Fruit fly (Drosophila melanogaster): ENCODE results near the gene CG16781.
A peak's percentile ranks its signal among the peaks of the same experiment; 100 is the strongest.

CG16781 gene

DNA sequence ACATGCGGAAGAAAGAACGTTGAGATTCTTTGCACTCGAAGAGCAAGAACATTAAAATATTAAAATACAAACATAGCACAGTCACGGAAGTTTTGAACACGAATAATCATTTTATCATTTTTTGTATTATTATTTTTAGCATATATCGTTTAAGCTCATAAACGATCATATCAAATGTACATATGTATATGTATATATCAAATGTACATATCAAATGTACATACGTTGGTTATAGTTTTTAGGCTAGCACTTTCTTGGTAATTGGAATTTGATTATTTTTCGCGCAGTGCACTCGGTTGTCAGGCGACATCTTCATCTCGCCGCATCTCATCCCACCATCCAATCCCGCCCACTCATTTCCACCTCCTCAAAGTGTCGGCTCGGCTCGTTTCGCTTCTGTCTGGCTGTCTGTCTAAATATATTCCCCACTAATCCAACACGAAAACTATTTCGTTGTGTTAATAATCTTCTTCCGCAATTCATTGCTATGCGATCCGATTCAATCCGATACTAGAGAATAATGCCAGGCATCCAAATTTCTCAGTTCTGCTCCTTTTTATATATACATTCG, 8.3 kb downstream of the CG16781 start (continued):
- TF ChIP-seq CG2678 (tag; optimal IDR thresholded peaks at IDR 0.05) = peak; percentile 74
- no peak for TF ChIP-seq luna (GFP tag; optimal IDR thresholded peaks at IDR 0.05)
- peak; percentile 49 for TF ChIP-seq CG17328 (GFP tag; IDR thresholded peaks at IDR 0.05)
- peak in 1 of 2 experiments; percentile 68 for TF ChIP-seq Hr51 (GFP tag; optimal IDR thresholded peaks at IDR 0.05)
- TF ChIP-seq Sry-δ (GFP tag; optimal IDR thresholded peaks at IDR 0.05) = no peak
- TF ChIP-seq Fer2 (tag; optimal IDR thresholded peaks at IDR 0.05) = no peak
- TF ChIP-seq wor (GFP tag; IDR thresholded peaks at IDR 0.05) = peak; percentile 40; the same call in 1 of the 2 replicates
- TF ChIP-seq Vsx1 (GFP tag; optimal IDR thresholded peaks at IDR 0.05) = no peak
- TF ChIP-seq Dp (GFP tag; optimal IDR thresholded peaks at IDR 0.05) = no peak
- TF ChIP-seq jumu (GFP tag; optimal IDR thresholded peaks at IDR 0.05) = no peak
- no peak for TF ChIP-seq CG2202 (tag; optimal IDR thresholded peaks at IDR 0.05)
- TF ChIP-seq Meics (GFP tag; optimal IDR thresholded peaks at IDR 0.05) = peak; percentile 54
- peak; percentile 29 for TF ChIP-seq gcm (GFP tag; optimal IDR thresholded peaks at IDR 0.05)
- no peak for TF ChIP-seq NC2β (GFP tag; optimal IDR thresholded peaks at IDR 0.05)
- TF ChIP-seq CG10959 (GFP tag; IDR thresholded peaks at IDR 0.05) = no peak
- TF ChIP-seq dpn (GFP tag; optimal IDR thresholded peaks at IDR 0.05) = peak in 1 of 2 experiments; percentile 20
- TF ChIP-seq CG17385 (GFP tag; optimal IDR thresholded peaks at IDR 0.05) = peak; percentile 27
- no peak for TF ChIP-seq CG1647 (GFP tag; optimal IDR thresholded peaks at IDR 0.05)
- no peak for TF ChIP-seq pzg (GFP tag; optimal IDR thresholded peaks at IDR 0.05)
- TF ChIP-seq CG1233 (GFP tag; optimal IDR thresholded peaks at IDR 0.05) = no peak
- peak; percentile 64 for TF ChIP-seq Oli (tag; optimal IDR thresholded peaks at IDR 0.05)
- TF ChIP-seq Bteb2 (GFP tag; optimal IDR thresholded peaks at IDR 0.05) = no peak
- no peak for TF ChIP-seq Chrac-16 (GFP tag; optimal IDR thresholded peaks at IDR 0.05)
- TF ChIP-seq az2 (GFP tag; optimal IDR thresholded peaks at IDR 0.05) = no peak
- peak; percentile 55; the same call in 2 of the 3 replicates for TF ChIP-seq croc (GFP tag; conservative IDR thresholded peaks at IDR 0.05)
- no peak for TF ChIP-seq CG3407 (GFP tag; optimal IDR thresholded peaks at IDR 0.05)
- TF ChIP-seq Mrtf (GFP tag; IDR thresholded peaks at IDR 0.05) = 0 out of 3 replicates have a peak, but pooled peaks have one; percentile 25
- peak; percentile 65 for TF ChIP-seq Ssrp (tag; optimal IDR thresholded peaks at IDR 0.05)
- TF ChIP-seq salm (tag; optimal IDR thresholded peaks at IDR 0.05) = peak; percentile 0
- no peak for TF ChIP-seq Awh (GFP tag; IDR thresholded peaks at IDR 0.05)
- TF ChIP-seq CG18262 (tag; optimal IDR thresholded peaks at IDR 0.05) = peak; percentile 67
- TF ChIP-seq Stat92E (GFP tag; optimal IDR thresholded peaks at IDR 0.05) = no peak
- TF ChIP-seq jing (GFP tag; optimal IDR thresholded peaks at IDR 0.05) = no peak
- TF ChIP-seq CG8089 (GFP tag; optimal IDR thresholded peaks at IDR 0.05) = no peak
- TF ChIP-seq CG10565 (GFP tag; optimal IDR thresholded peaks at IDR 0.05) = no peak
- TF ChIP-seq Ptx1 (GFP tag; IDR thresholded peaks at IDR 0.05) = peak; percentile 56
- TF ChIP-seq ken (GFP tag; IDR thresholded peaks at IDR 0.05) = no peak
- no peak for TF ChIP-seq fd102C (GFP tag; optimal IDR thresholded peaks at IDR 0.05)
- TF ChIP-seq Nf-YA (GFP tag; IDR thresholded peaks at IDR 0.05) = no peak
- TF ChIP-seq sima (GFP tag; optimal IDR thresholded peaks at IDR 0.05) = no peak
- no peak for TF ChIP-seq ci (GFP tag; IDR thresholded peaks at IDR 0.05)
- peak; percentile 3 for TF ChIP-seq CG11723 (GFP tag; optimal IDR thresholded peaks at IDR 0.05)
- no peak for TF ChIP-seq en (GFP tag; optimal IDR thresholded peaks at IDR 0.05)
- TF ChIP-seq CG10321 (GFP tag; IDR thresholded peaks at IDR 0.05) = no peak
- no peak for TF ChIP-seq CG42726 (GFP tag; IDR thresholded peaks at IDR 0.05; ENCODE audit: partially characterized antibody)
- peak; percentile 49 for TF ChIP-seq nerfin-1 (tag; optimal IDR thresholded peaks at IDR 0.05)
- no peak for TF ChIP-seq CG11085 (GFP tag; IDR thresholded peaks at IDR 0.05)
- TF ChIP-seq CG34376 (GFP tag; optimal IDR thresholded peaks at IDR 0.05) = no peak
- TF ChIP-seq dati (GFP tag; IDR thresholded peaks at IDR 0.05) = no peak
- TF ChIP-seq CG4282 (GFP tag; optimal IDR thresholded peaks at IDR 0.05) = no peak
